Fruit fly (Drosophila melanogaster): ENCODE data around the gene CG12608.

CG12608 gene

dm6 chrX:15313829-15314324 lies 30.5 kb downstream of the CG12608 start (continued):
- TF ChIP-seq CG34406 (GFP tag; optimal IDR thresholded peaks at IDR 0.05), result peak; percentile 31
- TF ChIP-seq CG3919 (GFP tag; optimal IDR thresholded peaks at IDR 0.05), result no peak
- peak; percentile 22 for TF ChIP-seq achi (GFP tag; optimal IDR thresholded peaks at IDR 0.05)
- no peak for TF ChIP-seq Eip93F (GFP tag; optimal IDR thresholded peaks at IDR 0.05)
- no peak for TF ChIP-seq lz (GFP tag; optimal IDR thresholded peaks at IDR 0.05)
- TF ChIP-seq CG1621 (tag; optimal IDR thresholded peaks at IDR 0.05), result no peak
- TF ChIP-seq svp (GFP tag), result peak; percentile 76
- TF ChIP-seq spab (GFP tag; optimal IDR thresholded peaks at IDR 0.05), result no peak

dm6 chrX:15313389-15313788 lies 31.0 kb downstream of the CG12608 start:
- TF ChIP-seq pdm3 (GFP tag; optimal IDR thresholded peaks at IDR 0.05) (no peak), CG8119 (GFP tag; IDR thresholded peaks at IDR 0.05) (peak; percentile 73), CG15336 (GFP tag; IDR thresholded peaks at IDR 0.05) (peak; percentile 54), CG6276 (GFP tag; optimal IDR thresholded peaks at IDR 0.05) (peak; percentile 85), Eip75B (GFP tag; optimal IDR thresholded peaks at IDR 0.05) (no peak), Gug (GFP tag; IDR thresholded peaks at IDR 0.05) (peak; percentile 25; the same call in 1 of the 2 replicates), CG6163 (GFP tag; IDR thresholded peaks at IDR 0.05) (peak; percentile 48; the same call in 1 of the 3 replicates), eg (GFP tag; IDR thresholded peaks at IDR 0.05) (peak; percentile 88)

dm6 chrX:15312882-15313154 lies 31.6 kb downstream of the CG12608 start:
- no peak for TF ChIP-seq OdsH (GFP tag; optimal IDR thresholded peaks at IDR 0.05)
- no peak for TF ChIP-seq Lpt (GFP tag; optimal IDR thresholded peaks at IDR 0.05)
- no peak for TF ChIP-seq CG6276 (GFP tag; optimal IDR thresholded peaks at IDR 0.05)
- no peak for TF ChIP-seq vri (GFP tag; optimal IDR thresholded peaks at IDR 0.05)
- no peak for TF ChIP-seq CG1621 (tag; optimal IDR thresholded peaks at IDR 0.05)
- no peak for TF ChIP-seq CG3032 (tag; optimal IDR thresholded peaks at IDR 0.05)
- TF ChIP-seq dsx (GFP tag; optimal IDR thresholded peaks at IDR 0.05; ENCODE audit: poor library complexity, severe bottlenecking), result no peak
- no peak for TF ChIP-seq CG16779 (tag; optimal IDR thresholded peaks at IDR 0.05)
- TF ChIP-seq CG34406 (GFP tag; optimal IDR thresholded peaks at IDR 0.05), result no peak
- TF ChIP-seq CG6808 (GFP tag; optimal IDR thresholded peaks at IDR 0.05), result no peak
- TF ChIP-seq Eip75B (GFP tag; optimal IDR thresholded peaks at IDR 0.05), result no peak

dm6 chrX:15312074-15312881 lies 32.1 kb downstream of the CG12608 start:
- TF ChIP-seq CG32006 (GFP tag; optimal IDR thresholded peaks at IDR 0.05) (peak; percentile 85), CG8119 (GFP tag; IDR thresholded peaks at IDR 0.05) (peak; percentile 49; the same call in 1 of the 3 replicates), Eip78C (GFP tag) (peak; percentile 91), dsx (GFP tag; optimal IDR thresholded peaks at IDR 0.05; ENCODE audit: poor library complexity, severe bottlenecking) (peak; percentile 99), eg (GFP tag; IDR thresholded peaks at IDR 0.05) (peak; percentile 68), CG10631 (GFP tag; optimal IDR thresholded peaks at IDR 0.05) (peak; percentile 57), Blimp-1 (GFP tag; optimal IDR thresholded peaks at IDR 0.05) (peak; percentile 41), Sox15 (GFP tag; optimal IDR thresholded peaks at IDR 0.05) (peak; percentile 60), CG3919 (GFP tag; optimal IDR thresholded peaks at IDR 0.05) (peak; percentile 52), CG6854 (GFP tag; optimal IDR thresholded peaks at IDR 0.05) (no peak), OdsH (GFP tag; optimal IDR thresholded peaks at IDR 0.05) (peak; percentile 74), net (GFP tag; optimal IDR thresholded peaks at IDR 0.05) (peak; percentile 59), topi (GFP tag; optimal IDR thresholded peaks at IDR 0.05) (peak; percentile 73), Hr39 (GFP tag; optimal IDR thresholded peaks at IDR 0.05) (peak; percentile 57), vri (GFP tag; optimal IDR thresholded peaks at IDR 0.05) (no peak), Sox102F (GFP tag; optimal IDR thresholded peaks at IDR 0.05) (peak; percentile 24), CG9139 (GFP tag; optimal IDR thresholded peaks at IDR 0.05) (no peak), Met (GFP tag; optimal IDR thresholded peaks at IDR 0.05) (peak; percentile 53), fd85E (GFP tag; optimal IDR thresholded peaks at IDR 0.05) (no peak), CG3032 (tag; optimal IDR thresholded peaks at IDR 0.05) (peak; percentile 45), Gug (GFP tag; IDR thresholded peaks at IDR 0.05) (peak; percentile 52), fkh (GFP tag; optimal IDR thresholded peaks at IDR 0.05) (no peak), Eip75B (GFP tag; optimal IDR thresholded peaks at IDR 0.05) (peak; percentile 35), Sox14 (GFP tag; optimal IDR thresholded peaks at IDR 0.05) (peak; percentile 37), CG11902 (GFP tag; optimal IDR thresholded peaks at IDR 0.05) (peak; percentile 48), cyc (GFP tag; optimal IDR thresholded peaks at IDR 0.05) (peak; percentile 59), salr (GFP tag; optimal IDR thresholded peaks at IDR 0.05) (peak in 1 of 2 experiments; percentile 71), Eip93F (GFP tag; optimal IDR thresholded peaks at IDR 0.05) (no peak), pdm3 (GFP tag; optimal IDR thresholded peaks at IDR 0.05) (peak; percentile 62), CG11294 (GFP tag; IDR thresholded peaks at IDR 0.05) (peak; percentile 45; the same call in 1 of the 2 replicates), Hr38 (GFP tag; optimal IDR thresholded peaks at IDR 0.05) (no peak), CG34406 (GFP tag; optimal IDR thresholded peaks at IDR 0.05) (peak; percentile 65)
